Worm (Caenorhabditis elegans) whole organism, early embryonic: ENCODE data around the gene glrx-5.

Experiments used
- B0310.2 ChIP-seq: sonication (generic microtip); optimal IDR thresholded peaks from 2 replicates; lab custom pipeline; 2016; ENCODE audit warnings: mild to moderate bottlenecking, missing genetic modification characterization, missing compliant biosample characterization
- F13C5.2 ChIP-seq: sonication (generic microtip); optimal IDR thresholded peaks from 2 replicates; lab custom pipeline; 2017; ENCODE audit warnings: mild to moderate bottlenecking, missing genetic modification characterization, inconsistent platforms, missing compliant biosample characterization
- ama-1 ChIP-seq: fragments of 150-350 bp; optimal IDR thresholded peaks from 2 replicates; lab custom pipeline; 2014
- ceh-13 ChIP-seq: fragments of 200-800 bp; sonication (Bioruptor generic); optimal IDR thresholded peaks from 2 replicates; lab custom pipeline; 2018; ENCODE audit warnings: mild to moderate bottlenecking, missing genetic modification characterization, missing compliant biosample characterization
- ceh-36 ChIP-seq: sonication (generic microtip); optimal IDR thresholded peaks from 2 replicates; lab custom pipeline; 2016; ENCODE audit warnings: missing genetic modification characterization, inconsistent platforms, missing compliant biosample characterization
- hmbx-1 ChIP-seq: sonication (generic microtip); optimal IDR thresholded peaks from 2 replicates; lab custom pipeline; 2016; ENCODE audit warnings: mild to moderate bottlenecking, missing genetic modification characterization, missing compliant biosample characterization
- hmg-4 ChIP-seq: fragments of 200-800 bp; sonication (Bioruptor generic); optimal IDR thresholded peaks from 2 replicates; lab custom pipeline; 2018; ENCODE audit warnings: mild to moderate bottlenecking, missing genetic modification characterization, missing compliant biosample characterization
- pes-1 ChIP-seq: fragments of 200-800 bp; sonication (Bioruptor generic); IDR thresholded peaks from 2 replicates; pipeline ENCODE4 v1.3.6; 2022; ENCODE audit warnings: missing genetic modification reagents, missing genetic modification characterization, missing compliant biosample characterization
- sea-1 ChIP-seq: fragments of 200-800 bp; sonication (Bioruptor generic); conservative IDR thresholded peaks from 2 replicates; pipeline ENCODE4 v1.3.6; 2022; ENCODE audit warnings: missing genetic modification characterization, missing compliant biosample characterization
- tbx-11 ChIP-seq: fragments of 200-800 bp; sonication (Bioruptor generic); IDR thresholded peaks from 2 replicates; pipeline ENCODE4 v1.3.6; 2022; ENCODE audit warnings: missing genetic modification characterization, missing compliant biosample characterization
- tbx-37 ChIP-seq: fragments of 200-800 bp; sonication (Bioruptor generic); conservative IDR thresholded peaks from 2 replicates; pipeline ENCODE4 v1.3.6; 2022; ENCODE audit warnings: missing genetic modification reagents, missing genetic modification characterization, missing compliant biosample characterization
- tra-4 ChIP-seq: sonication (generic microtip); optimal IDR thresholded peaks from 2 replicates; lab custom pipeline; 2017; ENCODE audit warnings: missing genetic modification characterization, missing compliant biosample characterization

DNA sequence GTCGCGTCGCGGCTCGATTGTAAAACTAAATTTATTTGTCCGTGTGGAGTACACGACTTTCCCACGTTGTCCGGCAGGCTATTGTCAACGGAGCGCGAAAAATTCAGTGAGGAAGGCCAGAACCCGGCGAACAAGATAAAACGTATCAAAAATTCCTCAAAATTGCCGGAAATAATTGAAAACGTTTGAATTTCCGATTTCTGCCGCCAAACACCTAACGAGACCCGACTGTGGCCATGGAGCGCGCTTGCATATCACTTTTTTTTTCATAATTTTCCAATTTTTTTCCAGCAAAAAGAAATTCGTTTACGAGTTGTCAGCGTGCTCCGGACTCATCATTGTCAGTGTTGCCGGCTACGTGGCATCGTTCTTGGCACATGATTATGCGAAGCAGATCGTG, 24.8 kb upstream of the glrx-5 start:
- TF ChIP-seq sea-1 = no peak
- no peak for TF ChIP-seq B0310.2
- no peak for TF ChIP-seq ama-1
- no peak for TF ChIP-seq tbx-11 (GFP tag; lab: Robert Waterston, UW)
- no peak for TF ChIP-seq ceh-36 (tag; lab: Kevin White, UChicago)
- no peak for TF ChIP-seq tra-4 (tag; lab: Kevin White, UChicago)
- TF ChIP-seq tbx-37 (GFP tag; lab: Robert Waterston, UW) = no peak
- TF ChIP-seq F13C5.2 (tag; lab: Kevin White, UChicago) = no peak
- no peak for TF ChIP-seq pes-1
- TF ChIP-seq ceh-13 (GFP tag; lab: Kevin White, UChicago) = no peak
- no peak for TF ChIP-seq hmg-4 (GFP tag; lab: Kevin White, UChicago)
- no peak for TF ChIP-seq hmbx-1 (tag; lab: Kevin White, UChicago)
